Fruit fly (Drosophila melanogaster): ENCODE results near the gene Nepl15.

Nepl15 gene

DNA sequence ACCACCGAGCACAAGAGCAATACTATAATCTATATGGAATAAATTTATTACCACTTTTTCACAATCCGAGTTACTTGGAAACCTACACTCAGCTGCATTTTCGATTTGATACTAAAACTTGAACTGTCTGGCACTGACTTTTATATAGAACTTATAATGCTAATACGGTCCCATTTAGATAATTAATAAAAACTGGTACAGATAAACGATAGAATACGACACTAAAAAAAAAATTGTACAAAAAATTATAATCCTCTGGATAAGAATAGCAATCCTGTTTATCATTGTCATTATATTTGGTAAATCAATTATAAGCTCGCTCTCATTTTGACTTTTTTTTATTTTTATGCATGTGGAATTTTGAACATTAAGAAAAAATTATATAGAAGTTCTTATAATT lies 4.2 kb upstream of the Nepl15 start, which contains the start of gene CG43093:
Gene CG43093, minus strand, starts transcription at position 101 of the 400 bp plus-strand sequence.
- TF ChIP-seq CG12768 (GFP tag; optimal IDR thresholded peaks at IDR 0.05) (no peak), tj (GFP tag; optimal IDR thresholded peaks at IDR 0.05) (no peak), Clk (GFP tag; optimal IDR thresholded peaks at IDR 0.05) (no peak), Hr96 (GFP tag; optimal IDR thresholded peaks at IDR 0.05) (no peak), kay (GFP tag; ENCODE audit: borderline replicate concordance) (no peak), bab1 (GFP tag; optimal IDR thresholded peaks at IDR 0.05) (no peak), toe (GFP tag; optimal IDR thresholded peaks at IDR 0.05) (no peak), CG11617 (GFP tag; optimal IDR thresholded peaks at IDR 0.05) (no peak), CG33017 (tag; optimal IDR thresholded peaks at IDR 0.05) (no peak), Mnt (GFP tag; optimal IDR thresholded peaks at IDR 0.05) (no peak), pad (GFP tag; optimal IDR thresholded peaks at IDR 0.05) (no peak), CG1620 (GFP tag; optimal IDR thresholded peaks at IDR 0.05) (no peak), cnc (optimal IDR thresholded peaks at IDR 0.05) (no peak), CG7101 (tag; optimal IDR thresholded peaks at IDR 0.05) (no peak), CG7045 (GFP tag; optimal IDR thresholded peaks at IDR 0.05) (no peak), CG14711 (tag; optimal IDR thresholded peaks at IDR 0.05) (no peak), CG5204 (GFP tag; optimal IDR thresholded peaks at IDR 0.05) (no peak)

DNA sequence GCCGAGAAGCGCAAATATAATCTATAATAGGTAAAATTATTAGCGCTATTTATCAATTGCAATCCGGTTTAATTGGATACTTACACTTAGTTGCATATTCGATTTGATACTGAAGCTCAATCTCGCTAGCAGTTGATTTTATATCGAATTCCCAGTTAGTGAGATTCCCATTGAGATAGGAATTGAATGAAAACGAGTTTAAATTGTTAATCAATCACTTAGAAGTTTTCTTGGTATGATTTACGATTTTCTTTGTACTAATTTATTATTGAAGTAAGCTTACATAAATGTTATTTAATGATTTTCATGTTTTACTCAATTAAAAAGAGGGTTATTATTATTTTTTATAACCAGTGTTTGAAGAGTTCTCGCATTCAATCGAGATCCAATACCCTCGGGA lies 3.6 kb upstream of the Nepl15 start, which contains the start of gene CG43092:
Gene CG43092, minus strand, starts transcription at position 101 of the 400 bp plus-strand sequence.
- no peak for TF ChIP-seq kay (GFP tag; ENCODE audit: borderline replicate concordance)
- TF ChIP-seq cic (GFP tag; optimal IDR thresholded peaks at IDR 0.05) = no peak
- no peak for TF ChIP-seq CG7045 (GFP tag; optimal IDR thresholded peaks at IDR 0.05)
- no peak for TF ChIP-seq CG1620 (GFP tag; optimal IDR thresholded peaks at IDR 0.05)

DNA sequence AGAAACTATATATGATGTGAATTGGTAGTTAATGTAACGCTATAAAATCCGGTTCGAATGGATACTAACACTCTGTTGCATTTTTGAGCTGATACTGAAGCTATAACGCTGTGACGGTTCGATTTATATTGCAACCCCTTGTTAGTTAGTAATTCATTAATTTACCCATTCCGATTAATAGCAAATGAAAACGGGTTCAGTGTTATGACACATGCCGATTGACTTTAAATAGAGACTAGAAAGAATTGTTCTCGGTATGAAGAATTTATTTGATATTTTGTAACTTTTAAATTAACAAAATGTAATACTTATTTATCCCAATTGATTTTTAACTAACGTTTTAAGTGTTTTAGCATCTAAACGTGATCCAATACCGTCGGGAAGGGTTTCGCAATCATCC lies 2.7 kb upstream of the Nepl15 start, which contains the start of gene CG43091:
Gene CG43091, minus strand, starts transcription at position 101 of the 400 bp plus-strand sequence.
- TF ChIP-seq CG14711 (tag; optimal IDR thresholded peaks at IDR 0.05) (no peak), cnc (optimal IDR thresholded peaks at IDR 0.05) (no peak), CG1620 (GFP tag; optimal IDR thresholded peaks at IDR 0.05) (no peak), Clk (GFP tag; optimal IDR thresholded peaks at IDR 0.05) (no peak), bab1 (GFP tag; optimal IDR thresholded peaks at IDR 0.05) (no peak), kay (GFP tag; ENCODE audit: borderline replicate concordance) (peak; percentile 83), CG11617 (GFP tag; optimal IDR thresholded peaks at IDR 0.05) (no peak)

DNA sequence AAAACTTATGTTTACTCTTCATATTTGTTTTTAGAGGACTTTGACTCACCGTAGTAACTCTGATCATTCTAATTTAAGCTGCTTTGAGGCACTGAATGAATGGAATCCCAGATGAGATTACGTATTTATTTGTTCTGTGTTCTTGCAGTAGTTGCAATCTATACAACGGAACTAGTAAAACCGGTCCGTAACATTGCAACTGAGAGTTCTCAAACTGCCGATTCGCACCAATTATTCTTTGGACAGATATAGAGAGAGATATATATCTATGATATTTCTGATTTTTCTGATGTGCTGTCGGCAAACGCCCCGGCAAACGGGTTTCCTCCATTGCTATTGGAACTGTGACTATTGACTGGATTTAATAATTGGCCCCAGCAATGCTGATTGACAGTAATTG lies 1.6 kb upstream of the Nepl15 start, which contains the start of gene CG13841:
Gene CG13841, minus strand, starts transcription at position 101 of the 400 bp plus-strand sequence.
- TF ChIP-seq CG33017 (tag; optimal IDR thresholded peaks at IDR 0.05) = no peak
- TF ChIP-seq kay (GFP tag; ENCODE audit: borderline replicate concordance) = peak; percentile 7

DNA sequence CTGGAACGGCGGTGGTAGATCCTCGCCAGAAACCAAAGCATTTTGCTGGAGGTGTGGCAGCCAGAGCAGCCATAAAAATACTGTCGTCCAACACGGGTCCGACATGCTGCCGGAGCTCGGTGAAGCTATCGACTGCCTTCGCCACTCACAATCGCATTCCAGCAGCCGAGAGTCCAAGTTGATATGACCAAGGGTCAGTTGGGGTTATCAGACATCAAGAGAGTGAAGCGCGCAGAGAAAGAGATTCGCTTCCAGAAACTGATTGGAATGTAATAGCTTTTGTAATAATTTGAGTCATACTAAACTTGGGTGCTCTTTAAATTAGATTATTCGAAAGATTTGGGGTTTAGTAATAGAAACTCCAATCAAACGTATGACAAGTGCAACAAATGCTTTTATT lies 2.4 kb downstream of the Nepl15 start, which contains the start of gene Nepl14:
Gene Nepl14, minus strand, starts transcription at position 125 of the 400 bp plus-strand sequence.
- TF ChIP-seq tj (GFP tag; optimal IDR thresholded peaks at IDR 0.05) = no peak
- no peak for TF ChIP-seq CG11617 (GFP tag; optimal IDR thresholded peaks at IDR 0.05)
- TF ChIP-seq toe (GFP tag; optimal IDR thresholded peaks at IDR 0.05) = no peak
- no peak for TF ChIP-seq ovo (GFP tag; optimal IDR thresholded peaks at IDR 0.05)
- no peak for TF ChIP-seq Crg-1 (GFP tag; optimal IDR thresholded peaks at IDR 0.05)
- no peak for TF ChIP-seq CG33017 (tag; optimal IDR thresholded peaks at IDR 0.05)
- TF ChIP-seq CG14711 (tag; optimal IDR thresholded peaks at IDR 0.05) = no peak
- TF ChIP-seq Clk (GFP tag; optimal IDR thresholded peaks at IDR 0.05) = no peak
- TF ChIP-seq CG1620 (GFP tag; optimal IDR thresholded peaks at IDR 0.05) = no peak
- TF ChIP-seq pad (GFP tag; optimal IDR thresholded peaks at IDR 0.05) = no peak
- no peak for TF ChIP-seq CG12768 (GFP tag; optimal IDR thresholded peaks at IDR 0.05)
- no peak for TF ChIP-seq cnc (optimal IDR thresholded peaks at IDR 0.05)
- no peak for TF ChIP-seq CG5204 (GFP tag; optimal IDR thresholded peaks at IDR 0.05)
- no peak for TF ChIP-seq bab1 (GFP tag; optimal IDR thresholded peaks at IDR 0.05)
- no peak for TF ChIP-seq CG7101 (tag; optimal IDR thresholded peaks at IDR 0.05)
- TF ChIP-seq cic (GFP tag; optimal IDR thresholded peaks at IDR 0.05) = no peak
- TF ChIP-seq CG7045 (GFP tag; optimal IDR thresholded peaks at IDR 0.05) = no peak
- no peak for TF ChIP-seq Mnt (GFP tag; optimal IDR thresholded peaks at IDR 0.05)
- no peak for TF ChIP-seq Hr96 (GFP tag; optimal IDR thresholded peaks at IDR 0.05)
- no peak for TF ChIP-seq kay (GFP tag; ENCODE audit: borderline replicate concordance)

DNA sequence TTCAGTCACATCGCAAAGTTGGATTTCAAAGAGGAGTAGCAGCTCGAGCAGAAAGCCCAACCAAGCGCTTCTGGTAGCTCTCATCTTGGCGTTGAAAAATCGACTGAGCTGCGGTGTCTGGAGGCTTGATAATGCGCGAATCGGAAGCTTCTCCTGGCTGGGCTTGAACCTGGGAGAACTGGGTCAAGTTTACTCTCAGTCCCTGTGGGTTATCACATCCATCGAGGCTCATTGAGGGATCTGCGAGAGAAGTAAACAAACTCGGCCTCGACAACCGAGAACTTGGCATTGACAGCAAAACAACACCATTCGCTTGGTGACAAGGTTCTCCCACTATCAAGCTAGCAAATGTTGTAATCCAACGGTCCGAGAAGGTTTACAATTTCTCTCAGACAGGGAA lies 5.0 kb downstream of the Nepl15 start, which contains the start of gene Nepl13:
Gene Nepl13, minus strand, starts transcription at position 89 of the 400 bp plus-strand sequence.
- no peak for TF ChIP-seq CG5204 (GFP tag; optimal IDR thresholded peaks at IDR 0.05)
- TF ChIP-seq cic (GFP tag; optimal IDR thresholded peaks at IDR 0.05) = peak; percentile 46

DNA sequence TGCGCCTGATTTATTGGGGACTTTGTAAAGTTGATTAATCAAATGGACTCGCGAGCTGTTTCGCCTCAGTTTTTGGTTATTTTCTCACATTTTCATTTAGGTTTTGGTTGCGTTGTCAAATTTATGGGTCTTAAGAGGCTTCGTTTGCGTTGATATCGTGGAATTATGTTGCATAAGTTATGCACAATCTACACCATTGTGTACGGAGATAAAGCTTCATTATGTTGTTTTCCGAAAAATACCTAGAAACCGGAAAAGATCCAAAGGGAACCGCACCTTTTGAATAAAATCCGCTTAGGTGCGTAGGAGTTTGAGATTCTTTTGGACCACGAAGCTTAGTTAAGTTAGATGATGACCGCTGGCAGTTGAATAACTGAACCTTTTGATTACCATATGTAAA lies 8.9 kb downstream of the Nepl15 start:
- TF ChIP-seq toe (GFP tag; optimal IDR thresholded peaks at IDR 0.05) (no peak), cic (GFP tag; optimal IDR thresholded peaks at IDR 0.05) (no peak)

DNA sequence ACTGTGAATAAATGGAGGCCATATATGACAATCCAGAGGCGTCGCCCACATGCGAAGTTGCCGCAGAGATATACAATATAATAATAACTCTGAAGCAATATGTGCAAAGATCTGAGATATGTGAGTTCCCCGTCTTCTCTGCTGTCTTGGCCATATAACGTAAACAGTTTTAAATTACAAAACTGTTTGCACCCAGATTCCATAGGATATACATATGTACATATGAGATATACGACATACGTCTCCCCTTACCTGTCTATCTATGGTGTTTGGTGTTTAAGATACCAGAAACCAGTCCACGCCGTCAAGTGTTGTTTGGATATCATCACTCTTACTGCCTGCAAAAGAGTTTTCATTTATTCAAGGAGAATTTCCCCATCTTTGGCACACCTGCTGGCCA lies 9.7 kb downstream of the Nepl15 start:
- TF ChIP-seq Clk (GFP tag; optimal IDR thresholded peaks at IDR 0.05) (no peak), Crg-1 (GFP tag; optimal IDR thresholded peaks at IDR 0.05) (no peak), CG11617 (GFP tag; optimal IDR thresholded peaks at IDR 0.05) (no peak), bab1 (GFP tag; optimal IDR thresholded peaks at IDR 0.05) (no peak), toe (GFP tag; optimal IDR thresholded peaks at IDR 0.05) (no peak), CG33017 (tag; optimal IDR thresholded peaks at IDR 0.05) (no peak), CG7101 (tag; optimal IDR thresholded peaks at IDR 0.05) (no peak), tj (GFP tag; optimal IDR thresholded peaks at IDR 0.05) (no peak)

All from whole organism, adult.